Worm (Caenorhabditis elegans) whole organism, young adult: ENCODE measurements around the gene srh-18.

Source experiments
- B0035.1 ChIP-seq: sonication (generic microtip); optimal IDR thresholded peaks from 2 replicates; lab custom pipeline; 2016; ENCODE audit warnings: missing genetic modification characterization, mild to moderate bottlenecking, missing compliant biosample characterization, missing genotype, missing genetic modification reagents
- C06A6.2 ChIP-seq: fragments of 200-800 bp; sonication (Bioruptor generic); conservative IDR thresholded peaks from 2 replicates; pipeline ENCODE4 v1.3.6; 2022; ENCODE audit warnings: missing genetic modification characterization, missing compliant biosample characterization
- F22D6.2 ChIP-seq: sonication (generic microtip); optimal IDR thresholded peaks from 2 replicates; lab custom pipeline; 2016; ENCODE audit warnings: mild to moderate bottlenecking, missing genetic modification characterization, missing compliant biosample characterization
- K12H6.12 ChIP-seq: fragments of 200-800 bp; sonication (Bioruptor generic); optimal IDR thresholded peaks from 2 replicates; lab custom pipeline; 2018; ENCODE audit warnings: mild to moderate bottlenecking, missing genetic modification characterization, missing compliant biosample characterization
- akir-1 ChIP-seq: fragments of 200-800 bp; sonication (Bioruptor generic); optimal IDR thresholded peaks from 2 replicates; lab custom pipeline; 2018; ENCODE audit warnings: mild to moderate bottlenecking, missing genetic modification characterization, moderate library complexity, missing compliant biosample characterization
- ama-1 ChIP-seq, 3 experiments: fragments of 150-350 bp in 1 of 3; sonication (generic microtip) in 2 of 3; optimal IDR thresholded peaks; 2 replicates each; lab custom pipeline; 2014 to 2018; ENCODE audit warnings: missing biosample characterization in 2 of 3, missing genetic modification characterization in 2 of 3, missing genetic modification reagents in 2 of 3
- cebp-1 ChIP-seq, 2 experiments: fragments of 200-800 bp in 1 of 2; sonication (Bioruptor generic) in 1 of 2; sonication (generic microtip) in 1 of 2; IDR thresholded peaks in 1 of 2; optimal IDR thresholded peaks in 1 of 2; 2 replicates each; pipeline versions ENCODE4 v1.3.6 to Lab custom; 2017 to 2022; ENCODE audit warnings: missing compliant biosample characterization in 2 of 2, missing genetic modification characterization in 2 of 2, mild to moderate bottlenecking in 1 of 2, missing genetic modification reagents in 1 of 2, moderate library complexity in 1 of 2
- dpl-1 ChIP-seq: fragments of 150-350 bp; optimal IDR thresholded peaks from 2 replicates; lab custom pipeline; 2014; ENCODE audit warnings: missing biosample characterization, missing genetic modification reagents, missing genetic modification characterization
- hlh-12 ChIP-seq: sonication (generic microtip); optimal IDR thresholded peaks from 2 replicates; lab custom pipeline; 2016; ENCODE audit warnings: missing genetic modification characterization, missing compliant biosample characterization
- hmg-1.2 ChIP-seq: fragments of 200-800 bp; sonication (Bioruptor generic); IDR thresholded peaks from 2 replicates; pipeline ENCODE4 v1.3.6; 2022; ENCODE audit warnings: missing genetic modification reagents, missing genetic modification characterization, missing compliant biosample characterization
- lin-54 ChIP-seq: fragments of 200-800 bp; sonication (Bioruptor generic); optimal IDR thresholded peaks from 2 replicates; lab custom pipeline; 2018; ENCODE audit warnings: mild to moderate bottlenecking, missing genetic modification characterization, missing compliant biosample characterization

ce11 chrV:13363415-13363814 is 45.2 kb downstream of the srh-18 start, which contains the start of gene srg-46:
- TF ChIP-seq hlh-12 (tag; lab: Kevin White, UChicago), result no peak
- TF ChIP-seq ama-1 (optimal IDR thresholded peaks at IDR 0.05; lab: Kevin White, UChicago), result no peak
- TF ChIP-seq ama-1 (GFP tag; optimal IDR thresholded peaks at IDR 0.05; lab: Kevin White, UChicago), result no peak
- no peak for TF ChIP-seq cebp-1 (GFP tag; IDR thresholded peaks at IDR 0.05; lab: Robert Waterston, UW)
- TF ChIP-seq cebp-1 (tag; optimal IDR thresholded peaks at IDR 0.05; lab: Kevin White, UChicago), result no peak
- TF ChIP-seq F22D6.2, result no peak
- TF ChIP-seq K12H6.12 (tag; lab: Kevin White, UChicago), result no peak
- no peak for TF ChIP-seq lin-54 (GFP tag; lab: Kevin White, UChicago)
- no peak for TF ChIP-seq hmg-1.2 (GFP tag; lab: Robert Waterston, UW)
- TF ChIP-seq dpl-1 (GFP tag; lab: Kevin White, UChicago), result no peak
- TF ChIP-seq akir-1 (GFP tag; lab: Kevin White, UChicago), result no peak
- TF ChIP-seq C06A6.2 (GFP tag; lab: Robert Waterston, UW), result no peak
- no peak for TF ChIP-seq B0035.1
